Fruit fly (Drosophila melanogaster) whole organism, embryonic: ENCODE data around the gene PolD3.

Source experiments
- CG10147 ChIP-seq: fragments of 200-800 bp; sonication (Bioruptor generic); optimal IDR thresholded peaks from 2 replicates; lab custom pipeline; 2019; ENCODE audit warnings: missing biosample characterization, mild to moderate bottlenecking, missing genetic modification characterization, moderate library complexity
- CG10267 ChIP-seq: fragments of 200-800 bp; sonication (Bioruptor generic); optimal IDR thresholded peaks from 2 replicates; lab custom pipeline; 2018; ENCODE audit warnings: missing biosample characterization, mild to moderate bottlenecking, missing genetic modification characterization, moderate library complexity
- CG10565 ChIP-seq: fragments of 200-800 bp; sonication (Bioruptor generic); optimal IDR thresholded peaks from 3 replicates; lab custom pipeline; 2016; ENCODE audit warnings: missing biosample characterization, mild to moderate bottlenecking, missing genetic modification characterization
- CG10979 ChIP-seq: fragments of 200-800 bp; sonication (Bioruptor generic); optimal IDR thresholded peaks from 2 replicates; lab custom pipeline; 2018; ENCODE audit warnings: missing biosample characterization, mild to moderate bottlenecking, missing genetic modification characterization, moderate library complexity
- CG12299 ChIP-seq: fragments of 200-800 bp; sonication (Bioruptor generic); optimal IDR thresholded peaks from 2 replicates; lab custom pipeline; 2018; ENCODE audit warnings: missing biosample characterization, mild to moderate bottlenecking, missing genetic modification characterization
- CG12659 ChIP-seq: fragments of 200-800 bp; sonication (Bioruptor generic); optimal IDR thresholded peaks from 3 replicates; lab custom pipeline; 2017; ENCODE audit warnings: mild to moderate bottlenecking, missing biosample characterization, missing genetic modification reagents, missing genetic modification characterization
- CG12744 ChIP-seq: fragments of 200-800 bp; sonication (Bioruptor generic); optimal IDR thresholded peaks from 2 replicates; lab custom pipeline; 2016; ENCODE audit warnings: missing biosample characterization, missing genetic modification characterization
- CG18011 ChIP-seq: fragments of 200-800 bp; sonication (Bioruptor generic); optimal IDR thresholded peaks from 2 replicates; lab custom pipeline; 2017; ENCODE audit warnings: missing biosample characterization, missing genetic modification characterization, mild to moderate bottlenecking, moderate library complexity, missing genotype
- CG18262 ChIP-seq: fragments of 200-800 bp; optimal IDR thresholded peaks from 3 replicates; lab custom pipeline; 2019; ENCODE audit warnings: missing biosample characterization, mild to moderate bottlenecking, missing genetic modification characterization, moderate library complexity
- CG2116 ChIP-seq: fragments of 200-800 bp; sonication (Bioruptor generic); optimal IDR thresholded peaks from 3 replicates; lab custom pipeline; 2018; ENCODE audit warnings: missing biosample characterization, mild to moderate bottlenecking, missing genetic modification characterization
- CG31224 ChIP-seq: fragments of 200-800 bp; sonication (Bioruptor generic); IDR thresholded peaks from 2 replicates; pipeline ENCODE4 v1.3.6; 2022; ENCODE audit warnings: missing biosample characterization, missing genetic modification characterization
- CG32532 ChIP-seq: fragments of 200-800 bp; sonication (Bioruptor generic); IDR thresholded peaks from 2 replicates; pipeline ENCODE4 v1.3.6; 2022; ENCODE audit warnings: missing biosample characterization, missing genetic modification characterization
- CG32772 ChIP-seq: fragments of 200-800 bp; sonication (Bioruptor generic); IDR thresholded peaks from 2 replicates; pipeline ENCODE4 v1.3.6; 2022; ENCODE audit warnings: missing biosample characterization, missing genetic modification characterization
- CG3995 ChIP-seq: fragments of 200-800 bp; sonication (Bioruptor generic); optimal IDR thresholded peaks from 3 replicates; lab custom pipeline; 2016; ENCODE audit warnings: missing biosample characterization, missing genetic modification characterization
- CG4617 ChIP-seq: fragments of 200-800 bp; sonication (Bioruptor generic); optimal IDR thresholded peaks from 3 replicates; lab custom pipeline; 2016; ENCODE audit warnings: missing biosample characterization, missing genetic modification characterization, borderline replicate concordance
- CG4730 ChIP-seq: fragments of 200-800 bp; sonication (Bioruptor generic); IDR thresholded peaks from 2 replicates; pipeline ENCODE4 v1.3.6; 2022; ENCODE audit warnings: missing biosample characterization, missing genetic modification characterization
- CG8478 ChIP-seq: fragments of >200 bp; optimal IDR thresholded peaks from 2 replicates; lab custom pipeline; 2018
- Dip3 ChIP-seq: fragments of 200-800 bp; sonication (Bioruptor generic); optimal IDR thresholded peaks from 3 replicates; lab custom pipeline; 2016; ENCODE audit warnings: missing biosample characterization, missing genetic modification characterization
- E2f1 ChIP-seq: fragments of 200-800 bp; sonication (Bioruptor generic); IDR thresholded peaks from 2 replicates; pipeline ENCODE4 v1.3.6; 2022; ENCODE audit warnings: missing biosample characterization, missing genetic modification characterization
- HLH54F ChIP-seq: fragments of 200-800 bp; sonication (Bioruptor generic); optimal IDR thresholded peaks from 3 replicates; lab custom pipeline; 2016; ENCODE audit warnings: missing biosample characterization, missing genetic modification characterization
- Hand ChIP-seq: fragments of 200-800 bp; sonication (Bioruptor generic); optimal IDR thresholded peaks from 2 replicates; lab custom pipeline; 2017; ENCODE audit warnings: mild to moderate bottlenecking, missing biosample characterization, missing genetic modification reagents, missing genetic modification characterization
- Neu2 ChIP-seq: fragments of 200-800 bp; sonication (Bioruptor generic); optimal IDR thresholded peaks from 3 replicates; lab custom pipeline; 2016; ENCODE audit warnings: missing biosample characterization, missing genetic modification characterization, borderline replicate concordance
- PHDP ChIP-seq: fragments of 200-800 bp; sonication (Bioruptor generic); optimal IDR thresholded peaks from 3 replicates; lab custom pipeline; 2018; ENCODE audit warnings: missing biosample characterization, mild to moderate bottlenecking, missing genetic modification characterization, moderate library complexity
- Sry-β ChIP-seq: fragments of 200-800 bp; sonication (Bioruptor generic); optimal IDR thresholded peaks from 2 replicates; lab custom pipeline; 2018; ENCODE audit warnings: missing biosample characterization, mild to moderate bottlenecking, missing genetic modification characterization, moderate library complexity
- az2 ChIP-seq: fragments of 200-800 bp; sonication (Bioruptor generic); optimal IDR thresholded peaks from 3 replicates; lab custom pipeline; 2016; ENCODE audit warnings: missing biosample characterization, missing genetic modification characterization
- bsh ChIP-seq, 2 experiments: fragments of 200-800 bp; sonication (Bioruptor generic); optimal IDR thresholded peaks; 2 replicates each; lab custom pipeline; 2017 to 2018; ENCODE audit warnings: mild to moderate bottlenecking in 2 of 2, missing biosample characterization in 2 of 2, missing genetic modification characterization in 2 of 2, moderate library complexity in 1 of 2
- cad ChIP-seq: fragments of >200 bp; optimal IDR thresholded peaks from 2 replicates; lab custom pipeline; 2017; ENCODE audit warnings: missing biosample characterization, missing genetic modification characterization
- cwo ChIP-seq: fragments of 200-800 bp; sonication (Bioruptor generic); optimal IDR thresholded peaks from 3 replicates; lab custom pipeline; 2017; ENCODE audit warnings: missing biosample characterization, missing genetic modification characterization, mild to moderate bottlenecking, moderate library complexity, missing genetic modification reagents
- disco-r ChIP-seq: fragments of 200-800 bp; sonication (Bioruptor generic); optimal IDR thresholded peaks from 2 replicates; lab custom pipeline; 2016; ENCODE audit warnings: missing biosample characterization, missing genetic modification characterization
- esg ChIP-seq: fragments of 200-800 bp; sonication (Bioruptor generic); conservative IDR thresholded peaks from 2 replicates; pipeline ENCODE4 v1.3.6; 2022; ENCODE audit warnings: missing biosample characterization, missing genetic modification characterization
- ewg ChIP-seq: fragments of 200-800 bp; sonication (Bioruptor generic); optimal IDR thresholded peaks from 3 replicates; lab custom pipeline; 2017; ENCODE audit warnings: mild to moderate bottlenecking, missing biosample characterization, missing genetic modification reagents, missing genetic modification characterization
- fd96Cb ChIP-seq: fragments of 200-800 bp; sonication (Bioruptor generic); optimal IDR thresholded peaks from 2 replicates; lab custom pipeline; 2018; ENCODE audit warnings: missing biosample characterization, mild to moderate bottlenecking, missing genetic modification characterization, moderate library complexity
- ind ChIP-seq: fragments of 200-800 bp; sonication (Bioruptor generic); optimal IDR thresholded peaks from 3 replicates; lab custom pipeline; 2016; ENCODE audit warnings: missing biosample characterization, missing genetic modification characterization
- jumu ChIP-seq: fragments of 200-800 bp; sonication (Bioruptor generic); optimal IDR thresholded peaks from 3 replicates; lab custom pipeline; 2016; ENCODE audit warnings: missing biosample characterization, missing genetic modification characterization
- lilli ChIP-seq: fragments of 200-800 bp; sonication (Bioruptor generic); optimal IDR thresholded peaks from 3 replicates; lab custom pipeline; 2016; ENCODE audit warnings: missing biosample characterization, missing genetic modification characterization
- luna ChIP-seq: fragments of 200-800 bp; sonication (Bioruptor generic); optimal IDR thresholded peaks from 2 replicates; lab custom pipeline; 2016; ENCODE audit warnings: missing biosample characterization, missing genetic modification characterization
- nau ChIP-seq: fragments of 200-800 bp; sonication (Bioruptor generic); optimal IDR thresholded peaks from 3 replicates; lab custom pipeline; 2017; ENCODE audit warnings: missing biosample characterization, mild to moderate bottlenecking, missing genetic modification characterization, missing genetic modification reagents
- onecut ChIP-seq: fragments of 200-800 bp; sonication (Bioruptor generic); IDR thresholded peaks from 2 replicates; pipeline ENCODE4 v1.3.6; 2022; ENCODE audit warnings: missing biosample characterization, missing genetic modification characterization
- sens-2 ChIP-seq: fragments of 200-800 bp; sonication (Bioruptor generic); IDR thresholded peaks from 2 replicates; pipeline ENCODE4 v1.3.6; 2022; ENCODE audit warnings: missing biosample characterization, missing genetic modification characterization
- seq ChIP-seq: fragments of 200-800 bp; sonication (Bioruptor generic); IDR thresholded peaks from 2 replicates; pipeline ENCODE4 v1.3.6; 2022; ENCODE audit warnings: missing biosample characterization, missing genetic modification characterization
- shn ChIP-seq: fragments of 200-800 bp; sonication (Bioruptor generic); optimal IDR thresholded peaks from 3 replicates; lab custom pipeline; 2016; ENCODE audit warnings: missing biosample characterization, missing genetic modification characterization
- slou ChIP-seq: fragments of 200-800 bp; sonication (Bioruptor generic); optimal IDR thresholded peaks from 3 replicates; lab custom pipeline; 2016; ENCODE audit warnings: missing biosample characterization, missing genetic modification characterization
- so ChIP-seq: fragments of 200-800 bp; sonication (Bioruptor generic); IDR thresholded peaks from 3 replicates; pipeline ENCODE4 v1.3.6; 2022; ENCODE audit warnings: missing biosample characterization, missing genetic modification characterization
- tx ChIP-seq: fragments of 200-800 bp; sonication (Bioruptor generic); optimal IDR thresholded peaks from 2 replicates; lab custom pipeline; 2016; ENCODE audit warnings: missing biosample characterization, missing genetic modification characterization
- z ChIP-seq: fragments of 200-800 bp; sonication (Bioruptor generic); IDR thresholded peaks from 3 replicates; pipeline ENCODE4 v1.3.6; 2022; ENCODE audit warnings: missing biosample characterization, missing genetic modification characterization

PolD3 gene

dm6 chr2L:15301841-15302240 lies 45.7 kb upstream of the PolD3 start:
- TF ChIP-seq esg (GFP tag; lab: Robert Waterston, UW) (peak; percentile 26; the same call in 1 of the 2 replicates), sens-2 (GFP tag; lab: Robert Waterston, UW) (no peak)
- TF ChIP-seq, all 482 proteins: peak for 1

dm6 chr2L:15297508-15297907 lies 41.4 kb upstream of the PolD3 start, which contains the start of gene CG15262:
CG15262 (plus strand) TSS chr2L:15297808.
- TF ChIP-seq Neu2 (GFP tag; lab: Kevin White, UChicago) (no peak), seq (no peak), z (GFP tag; lab: Robert Waterston, UW) (no peak), CG10147 (no peak), ewg (no peak), CG10565 (GFP tag; lab: Kevin White, UChicago) (no peak), CG32532 (no peak), CG32772 (no peak), CG12659 (no peak), CG4617 (GFP tag; lab: Kevin White, UChicago) (no peak), CG10267 (no peak), luna (GFP tag; lab: Kevin White, UChicago) (no peak), Dip3 (GFP tag; lab: Kevin White, UChicago) (no peak), CG18011 (GFP tag; lab: Kevin White, UChicago) (no peak), CG2116 (GFP tag; lab: Kevin White, UChicago) (no peak), CG3995 (GFP tag; lab: Kevin White, UChicago) (no peak), cad (no peak)

- TF ChIP-seq cwo (GFP tag; lab: Kevin White, UChicago) (no peak), CG18262 (tag; lab: Kevin White, UChicago) (no peak), CG8478 (lab: Kevin White, UChicago) (no peak), fd96Cb (no peak), lilli (no peak), onecut (GFP tag; lab: Robert Waterston, UW) (no peak), shn (GFP tag; lab: Kevin White, UChicago) (no peak), CG12744 (no peak), disco-r (GFP tag; lab: Kevin White, UChicago) (no peak), bsh (GFP tag; optimal IDR thresholded peaks at IDR 0.05; lab: Kevin White, UChicago) (no peak), az2 (GFP tag; lab: Kevin White, UChicago) (no peak), so (no peak), CG10979 (tag; lab: Kevin White, UChicago) (no peak), CG31224 (no peak), CG12299 (tag; lab: Kevin White, UChicago) (no peak)
Observed at dm6 chr2L:15292139-15292538, 36.0 kb upstream of the PolD3 start, which contains the start of gene CG15260. CG15260 (minus strand) TSS chr2L:15292239.

dm6 chr2L:15284700-15285099 lies 28.6 kb upstream of the PolD3 start, which contains the start of gene CG15263:
CG15263 (plus strand) TSS chr2L:15285000.
- TF ChIP-seq tx (GFP tag; lab: Kevin White, UChicago) (no peak), Sry-β (no peak), jumu (GFP tag; lab: Kevin White, UChicago) (no peak), HLH54F (GFP tag; lab: Kevin White, UChicago) (no peak), CG4730 (GFP tag; lab: Robert Waterston, UW) (no peak), E2f1 (GFP tag; lab: Robert Waterston, UW) (no peak), slou (GFP tag; lab: Kevin White, UChicago) (no peak), nau (GFP tag; lab: Kevin White, UChicago) (no peak), ind (GFP tag; lab: Kevin White, UChicago) (no peak), Hand (GFP tag; lab: Kevin White, UChicago) (no peak), PHDP (tag; lab: Kevin White, UChicago) (no peak)
- TF ChIP-seq, all 482 proteins: peak for 0
